Worm (Caenorhabditis elegans) whole organism, L4/young adult: ENCODE results near the gene H03G16.1.

Experiments used
- W03F9.2 ChIP-seq: fragments of 150-350 bp; optimal IDR thresholded peaks from 2 replicates; lab custom pipeline; 2014; ENCODE audit warnings: missing biosample characterization, missing genetic modification characterization
- dao-5 ChIP-seq: sonication (generic microtip); optimal IDR thresholded peaks from 2 replicates; lab custom pipeline; 2016; ENCODE audit warnings: missing genotype, missing genetic modification characterization, moderate library complexity, missing compliant biosample characterization
- him-1 ChIP-seq: sonication (generic microtip); optimal IDR thresholded peaks from 2 replicates; lab custom pipeline; 2016; ENCODE audit warnings: missing genotype, missing genetic modification reagents, missing genetic modification characterization, missing compliant biosample characterization

Gene H03G16.1

ce11 chrX:15053223-15053933 is at the start of gene H03G16.1:
Gene H03G16.1 (plus strand): TSS chrX:15053883.
- TF ChIP-seq him-1 (tag; lab: Kevin White, UChicago): no peak
- TF ChIP-seq W03F9.2 (tag; lab: Kevin White, UChicago): no peak
- TF ChIP-seq dao-5 (tag; lab: Kevin White, UChicago): no peak

- no peak for TF ChIP-seq him-1 (tag; lab: Kevin White, UChicago)
Observed at ce11 chrX:15003891-15004550, 49.7 kb upstream of the H03G16.1 start, which contains the start of gene slc-25A18.1. Gene slc-25A18.1 (minus strand): TSS chrX:15003941.

ce11 chrX:15006847-15007358 is 46.8 kb upstream of the H03G16.1 start, which contains the start of gene ergi-2:
Gene ergi-2 (minus strand): TSS chrX:15007308.
- TF ChIP-seq W03F9.2 (tag; lab: Kevin White, UChicago): no peak
- no peak for TF ChIP-seq dao-5 (tag; lab: Kevin White, UChicago)
- no peak for TF ChIP-seq him-1 (tag; lab: Kevin White, UChicago)

ce11 chrX:15008697-15009096 is 45.0 kb upstream of the H03G16.1 start:
- no peak for TF ChIP-seq him-1 (tag; lab: Kevin White, UChicago)
- TF ChIP-seq W03F9.2 (tag; lab: Kevin White, UChicago): no peak
- TF ChIP-seq dao-5 (tag; lab: Kevin White, UChicago): no peak

- no peak for TF ChIP-seq dao-5 (tag; lab: Kevin White, UChicago)
Observed at ce11 chrX:15010941-15011340, 42.7 kb upstream of the H03G16.1 start.

- TF ChIP-seq him-1 (tag; lab: Kevin White, UChicago): no peak
- no peak for TF ChIP-seq W03F9.2 (tag; lab: Kevin White, UChicago)
- TF ChIP-seq dao-5 (tag; lab: Kevin White, UChicago): no peak
Observed at ce11 chrX:15011526-15012274, 42.0 kb upstream of the H03G16.1 start.

- TF ChIP-seq W03F9.2 (tag; lab: Kevin White, UChicago): no peak
- TF ChIP-seq dao-5 (tag; lab: Kevin White, UChicago): no peak
- TF ChIP-seq him-1 (tag; lab: Kevin White, UChicago): no peak
Observed at ce11 chrX:15013941-15014453, 39.7 kb upstream of the H03G16.1 start.

ce11 chrX:15016102-15016501 is 37.6 kb upstream of the H03G16.1 start:
- TF ChIP-seq him-1 (tag; lab: Kevin White, UChicago): no peak
- TF ChIP-seq W03F9.2 (tag; lab: Kevin White, UChicago): no peak
- no peak for TF ChIP-seq dao-5 (tag; lab: Kevin White, UChicago)

- TF ChIP-seq W03F9.2 (tag; lab: Kevin White, UChicago): no peak
- TF ChIP-seq him-1 (tag; lab: Kevin White, UChicago): no peak
- no peak for TF ChIP-seq dao-5 (tag; lab: Kevin White, UChicago)
Observed at ce11 chrX:15026008-15026407, 27.7 kb upstream of the H03G16.1 start, which contains the start of gene seb-3. Gene seb-3 (plus strand): TSS chrX:15026308.

ce11 chrX:15027566-15027965 is 26.1 kb upstream of the H03G16.1 start:
- TF ChIP-seq dao-5 (tag; lab: Kevin White, UChicago): no peak
- no peak for TF ChIP-seq W03F9.2 (tag; lab: Kevin White, UChicago)
- TF ChIP-seq him-1 (tag; lab: Kevin White, UChicago): no peak

- TF ChIP-seq W03F9.2 (tag; lab: Kevin White, UChicago) (no peak), dao-5 (tag; lab: Kevin White, UChicago) (no peak), him-1 (tag; lab: Kevin White, UChicago) (no peak)
Observed at ce11 chrX:15027997-15028396, 25.7 kb upstream of the H03G16.1 start.

ce11 chrX:15034787-15035186 is 18.9 kb upstream of the H03G16.1 start, which contains the start of gene dsc-1:
Gene dsc-1 (minus strand): TSS chrX:15034832.
- TF ChIP-seq dao-5 (tag; lab: Kevin White, UChicago) (no peak), him-1 (tag; lab: Kevin White, UChicago) (no peak), W03F9.2 (tag; lab: Kevin White, UChicago) (no peak)

- no peak for TF ChIP-seq W03F9.2 (tag; lab: Kevin White, UChicago)
- TF ChIP-seq him-1 (tag; lab: Kevin White, UChicago): no peak
- no peak for TF ChIP-seq dao-5 (tag; lab: Kevin White, UChicago)
Observed at ce11 chrX:15035748-15036147, 17.9 kb upstream of the H03G16.1 start.
